Fruit fly (Drosophila melanogaster) whole organism, embryonic: ENCODE results near the gene CG10638.

ENCODE experiments used
- Ada2b ChIP-seq: fragments of 200-800 bp; sonication (Bioruptor generic); IDR thresholded peaks from 2 replicates; pipeline ENCODE4 v1.3.6; 2022; ENCODE audit warnings: missing biosample characterization, missing genetic modification characterization
- BEAF-32 ChIP-seq: fragments of 200-800 bp; sonication (Bioruptor generic); optimal IDR thresholded peaks from 3 replicates; lab custom pipeline; 2017; ENCODE audit warnings: missing biosample characterization, missing genetic modification characterization, mild to moderate bottlenecking, moderate library complexity, missing genetic modification reagents
- CG11560 ChIP-seq: fragments of 200-800 bp; sonication (Bioruptor generic); IDR thresholded peaks from 3 replicates; pipeline ENCODE4 v1.3.6; 2022; ENCODE audit warnings: missing biosample characterization, missing genetic modification characterization
- CG12155 ChIP-seq: fragments of 200-800 bp; sonication (Bioruptor generic); optimal IDR thresholded peaks from 3 replicates; lab custom pipeline; 2016; ENCODE audit warnings: missing biosample characterization, missing genetic modification characterization
- CG12236 ChIP-seq: fragments of 200-800 bp; sonication (Bioruptor generic); optimal IDR thresholded peaks from 2 replicates; lab custom pipeline; 2016; ENCODE audit warnings: missing biosample characterization, missing genetic modification characterization
- CG1233 ChIP-seq: fragments of 200-800 bp; sonication (Bioruptor generic); optimal IDR thresholded peaks from 4 replicates; lab custom pipeline; 2018; ENCODE audit warnings: missing biosample characterization, mild to moderate bottlenecking, missing genetic modification characterization
- CG12391 ChIP-seq: fragments of 200-800 bp; sonication (Bioruptor generic); optimal IDR thresholded peaks from 3 replicates; lab custom pipeline; 2018; ENCODE audit warnings: missing biosample characterization, mild to moderate bottlenecking, missing genetic modification characterization, moderate library complexity
- CG14710 ChIP-seq: fragments of 200-800 bp; sonication (Bioruptor generic); optimal IDR thresholded peaks from 3 replicates; lab custom pipeline; 2019; ENCODE audit warnings: missing biosample characterization, mild to moderate bottlenecking, missing genetic modification characterization, moderate library complexity
- CG15073 ChIP-seq: fragments of 200-800 bp; sonication (Bioruptor generic); optimal IDR thresholded peaks from 2 replicates; lab custom pipeline; 2016; ENCODE audit warnings: missing biosample characterization, missing genetic modification characterization
- CG16779 ChIP-seq: fragments of 200-800 bp; sonication (Bioruptor generic); IDR thresholded peaks from 2 replicates; pipeline ENCODE4 v1.3.6; 2022; ENCODE audit warnings: missing biosample characterization, missing genetic modification characterization
- CG16813 ChIP-seq: fragments of 200-800 bp; sonication (Bioruptor generic); IDR thresholded peaks from 3 replicates; pipeline ENCODE4 v1.3.6; 2022; ENCODE audit warnings: missing biosample characterization, missing genetic modification characterization; ENCODE audit not compliant: partially characterized antibody
- CG17612 ChIP-seq: fragments of 200-800 bp; sonication (Bioruptor generic); IDR thresholded peaks from 2 replicates; pipeline ENCODE4 v1.3.6; 2022; ENCODE audit warnings: missing biosample characterization, missing genetic modification characterization
- CG2889 ChIP-seq: fragments of 200-800 bp; sonication (Bioruptor generic); IDR thresholded peaks from 3 replicates; pipeline ENCODE4 v1.3.6; 2022; ENCODE audit warnings: missing biosample characterization, missing genetic modification characterization
- CG7271 ChIP-seq: fragments of 200-800 bp; sonication (Bioruptor generic); optimal IDR thresholded peaks from 2 replicates; lab custom pipeline; 2018; ENCODE audit warnings: missing biosample characterization, mild to moderate bottlenecking, missing genetic modification characterization, moderate library complexity
- CG8281 ChIP-seq: fragments of 200-800 bp; sonication (Bioruptor generic); optimal IDR thresholded peaks from 2 replicates; lab custom pipeline; 2018; ENCODE audit warnings: missing biosample characterization, mild to moderate bottlenecking, missing genetic modification characterization, moderate library complexity
- CG8765 ChIP-seq: fragments of 200-800 bp; sonication (Bioruptor generic); IDR thresholded peaks from 2 replicates; pipeline ENCODE4 v1.3.6; 2022; ENCODE audit warnings: missing biosample characterization, missing genetic modification characterization
- CG9797 ChIP-seq: fragments of 200-800 bp; sonication (Bioruptor generic); optimal IDR thresholded peaks from 3 replicates; lab custom pipeline; 2018; ENCODE audit warnings: missing biosample characterization, mild to moderate bottlenecking, missing genetic modification characterization
- CG9817 ChIP-seq: fragments of 200-800 bp; sonication (Bioruptor generic); optimal IDR thresholded peaks from 2 replicates; lab custom pipeline; 2018; ENCODE audit warnings: missing biosample characterization, mild to moderate bottlenecking, missing genetic modification characterization, moderate library complexity
- D19A ChIP-seq: fragments of 200-800 bp; optimal IDR thresholded peaks from 3 replicates; lab custom pipeline; 2019; ENCODE audit warnings: missing biosample characterization, mild to moderate bottlenecking, missing genetic modification characterization, moderate library complexity
- Dad ChIP-seq: fragments of 200-800 bp; sonication (Bioruptor generic); optimal IDR thresholded peaks from 3 replicates; lab custom pipeline; 2016; ENCODE audit warnings: missing biosample characterization, missing genetic modification characterization
- H15 ChIP-seq: fragments of 200-800 bp; sonication (Bioruptor generic); IDR thresholded peaks from 3 replicates; pipeline ENCODE4 v1.3.6; 2022; ENCODE audit warnings: missing biosample characterization, missing genetic modification characterization
- Kr ChIP-seq: fragments of 200-800 bp; sonication (Bioruptor generic); optimal IDR thresholded peaks from 2 replicates; lab custom pipeline; 2017; ENCODE audit warnings: missing biosample characterization, mild to moderate bottlenecking, missing genetic modification characterization
- NC2β ChIP-seq: fragments of 200-800 bp; sonication (Bioruptor generic); optimal IDR thresholded peaks from 2 replicates; lab custom pipeline; 2016; ENCODE audit warnings: missing biosample characterization, missing genetic modification characterization
- NK7.1 ChIP-seq: fragments of 200-800 bp; sonication (Bioruptor generic); optimal IDR thresholded peaks from 3 replicates; lab custom pipeline; 2016; ENCODE audit warnings: missing biosample characterization, missing genetic modification characterization
- Pdp1 ChIP-seq, 2 experiments: fragments of 200-800 bp; sonication (Bioruptor generic); optimal IDR thresholded peaks; 3 replicates each; lab custom pipeline; 2016; ENCODE audit warnings: missing biosample characterization in 2 of 2, missing genetic modification characterization in 2 of 2, mild to moderate bottlenecking in 1 of 2, moderate library complexity in 1 of 2
- Rfx ChIP-seq: fragments of 200-800 bp; sonication (Bioruptor generic); IDR thresholded peaks from 2 replicates; pipeline ENCODE4 v1.3.6; 2022; ENCODE audit warnings: missing biosample characterization, missing genetic modification characterization
- Rx ChIP-seq: fragments of 200-800 bp; sonication (Bioruptor generic); IDR thresholded peaks from 2 replicates; pipeline ENCODE4 v1.3.6; 2022; ENCODE audit warnings: missing biosample characterization, missing genetic modification characterization
- Scr ChIP-seq: fragments of 200-800 bp; sonication (Bioruptor generic); IDR thresholded peaks from 2 replicates; pipeline ENCODE4 v1.3.6; 2022; ENCODE audit warnings: missing biosample characterization, missing genetic modification characterization; ENCODE audit not compliant: partially characterized antibody
- Sox102F ChIP-seq: fragments of 200-800 bp; sonication (Bioruptor generic); optimal IDR thresholded peaks from 2 replicates; lab custom pipeline; 2018; ENCODE audit warnings: missing biosample characterization, mild to moderate bottlenecking, missing genetic modification characterization, moderate library complexity
- Taf1 ChIP-seq: fragments of 200-800 bp; sonication (Bioruptor generic); IDR thresholded peaks from 2 replicates; pipeline ENCODE4 v1.3.6; 2022; ENCODE audit warnings: missing biosample characterization, missing genetic modification characterization
- Vsx1 ChIP-seq: fragments of 200-800 bp; sonication (Bioruptor generic); optimal IDR thresholded peaks from 2 replicates; lab custom pipeline; 2017; ENCODE audit warnings: missing biosample characterization, mild to moderate bottlenecking, missing genetic modification characterization, missing genetic modification reagents
- Xrp1 ChIP-seq: fragments of 200-800 bp; sonication (Bioruptor generic); IDR thresholded peaks from 2 replicates; pipeline ENCODE4 v1.3.6; 2022; ENCODE audit warnings: missing biosample characterization, missing genetic modification characterization
- amos ChIP-seq: fragments of 200-800 bp; sonication (Bioruptor generic); IDR thresholded peaks from 2 replicates; pipeline ENCODE4 v1.3.6; 2022; ENCODE audit warnings: missing biosample characterization, missing genetic modification characterization; ENCODE audit not compliant: partially characterized antibody
- ap ChIP-seq: fragments of 200-800 bp; sonication (Bioruptor generic); IDR thresholded peaks from 2 replicates; pipeline ENCODE4 v1.3.6; 2022; ENCODE audit warnings: missing biosample characterization, missing genetic modification characterization
- chn ChIP-seq: fragments of 200-800 bp; sonication (Bioruptor generic); optimal IDR thresholded peaks from 2 replicates; lab custom pipeline; 2016; ENCODE audit warnings: missing biosample characterization, missing genetic modification characterization
- crp ChIP-seq, 2 experiments: fragments of 200-800 bp; sonication (Bioruptor generic); optimal IDR thresholded peaks; 2 replicates in 1 of 2; 3 replicates in 1 of 2; lab custom pipeline; 2017; ENCODE audit warnings: missing biosample characterization in 2 of 2, missing genetic modification characterization in 2 of 2, mild to moderate bottlenecking in 1 of 2, moderate library complexity in 1 of 2
- dmrt11E ChIP-seq: fragments of 200-800 bp; sonication (Bioruptor generic); optimal IDR thresholded peaks from 3 replicates; lab custom pipeline; 2018; ENCODE audit warnings: missing biosample characterization, mild to moderate bottlenecking, missing genetic modification characterization, moderate library complexity
- fd96Cb ChIP-seq: fragments of 200-800 bp; sonication (Bioruptor generic); optimal IDR thresholded peaks from 2 replicates; lab custom pipeline; 2018; ENCODE audit warnings: missing biosample characterization, mild to moderate bottlenecking, missing genetic modification characterization, moderate library complexity
- hb ChIP-seq: fragments of 200-800 bp; sonication (Bioruptor generic); IDR thresholded peaks from 3 replicates; pipeline ENCODE4 v1.3.6; 2022; ENCODE audit warnings: missing biosample characterization, missing genetic modification characterization; ENCODE audit not compliant: partially characterized antibody
- ken ChIP-seq: fragments of 200-800 bp; sonication (Bioruptor generic); IDR thresholded peaks from 3 replicates; pipeline ENCODE4 v1.3.6; 2022; ENCODE audit warnings: missing biosample characterization, missing genetic modification characterization
- nom ChIP-seq: fragments of 200-800 bp; sonication (Bioruptor generic); optimal IDR thresholded peaks from 2 replicates; lab custom pipeline; 2017; ENCODE audit warnings: missing biosample characterization, missing genetic modification characterization, mild to moderate bottlenecking, moderate library complexity, missing genetic modification reagents
- pan ChIP-seq, 4 experiments: fragments of >200 bp in 3 of 4; fragments of 200-800 bp in 1 of 4; sonication (Bioruptor generic) in 1 of 4; optimal IDR thresholded peaks in 3 of 4; IDR thresholded peaks in 1 of 4; 2 replicates each; pipeline versions ENCODE4 v1.3.6 to Lab custom; 2017 to 2022; ENCODE audit warnings: missing biosample characterization in 2 of 4, missing genetic modification characterization in 2 of 4, mixed read lengths in 1 of 4
- pzg ChIP-seq: fragments of 200-800 bp; sonication (Bioruptor generic); optimal IDR thresholded peaks from 3 replicates; lab custom pipeline; 2018; ENCODE audit warnings: missing biosample characterization, mild to moderate bottlenecking, missing genetic modification characterization, moderate library complexity
- repo ChIP-seq: fragments of 200-800 bp; sonication (Bioruptor generic); optimal IDR thresholded peaks from 2 replicates; lab custom pipeline; 2016; ENCODE audit warnings: missing biosample characterization, missing genetic modification characterization
- rib ChIP-seq: fragments of 200-800 bp; sonication (Bioruptor generic); IDR thresholded peaks from 2 replicates; pipeline ENCODE4 v1.3.6; 2022; ENCODE audit warnings: missing biosample characterization, missing genetic modification characterization
- schlank ChIP-seq: fragments of 200-800 bp; sonication (Bioruptor generic); optimal IDR thresholded peaks from 2 replicates; lab custom pipeline; 2018; ENCODE audit warnings: missing biosample characterization, mild to moderate bottlenecking, missing genetic modification characterization
- trh ChIP-seq: fragments of 200-800 bp; sonication (Bioruptor generic); optimal IDR thresholded peaks from 2 replicates; lab custom pipeline; 2016; ENCODE audit warnings: missing biosample characterization, missing genetic modification characterization
- z ChIP-seq: fragments of 200-800 bp; sonication (Bioruptor generic); IDR thresholded peaks from 3 replicates; pipeline ENCODE4 v1.3.6; 2022; ENCODE audit warnings: missing biosample characterization, missing genetic modification characterization

The CG10638 gene

dm6 chr3L:12533392-12534070, 32.4 kb upstream of the CG10638 start, which contains the start of the genes Tsf2 and CG34242 (continued):
- TF ChIP-seq amos (GFP tag; lab: Robert Waterston, UW): no peak
- no peak for TF ChIP-seq BEAF-32 (GFP tag; lab: Kevin White, UChicago)
- no peak for TF ChIP-seq Sox102F
- TF ChIP-seq Dad: no peak
- no peak for TF ChIP-seq CG12236 (GFP tag; lab: Kevin White, UChicago)
- peak; percentile 81; the same call in 2 of the 3 replicates for TF ChIP-seq H15 (GFP tag; lab: Robert Waterston, UW)
- peak; percentile 92 for TF ChIP-seq fd96Cb (tag; lab: Kevin White, UChicago)
- TF ChIP-seq Scr: no peak; the same call in 1 of the 2 replicates
- TF ChIP-seq CG14710 (tag; lab: Kevin White, UChicago): peak; percentile 91
- peak; percentile 76 for TF ChIP-seq CG7271
- peak; percentile 58 for TF ChIP-seq CG9817
- TF ChIP-seq CG8281 (tag; lab: Kevin White, UChicago): no peak
- TF ChIP-seq nom (GFP tag; lab: Kevin White, UChicago): peak; percentile 58
- TF ChIP-seq CG8765: peak; percentile 87
- TF ChIP-seq Pdp1 (GFP tag; optimal IDR thresholded peaks at IDR 0.05; lab: Kevin White, UChicago): peak in 1 of 2 experiments; percentile 26
- TF ChIP-seq CG12391 (tag; lab: Kevin White, UChicago): peak; percentile 53
- peak; percentile 87 for TF ChIP-seq Taf1
- TF ChIP-seq Ada2b (GFP tag; lab: Robert Waterston, UW): peak; percentile 95
- TF ChIP-seq chn: no peak
- no peak for TF ChIP-seq CG1233 (GFP tag; lab: Kevin White, UChicago)
- TF ChIP-seq CG17612 (GFP tag; lab: Robert Waterston, UW): peak; percentile 55
- TF ChIP-seq schlank: no peak
- TF ChIP-seq ap (GFP tag; lab: Robert Waterston, UW): peak; percentile 94
- no peak for TF ChIP-seq NK7.1 (GFP tag; lab: Kevin White, UChicago)
- peak; percentile 71 for TF ChIP-seq Rx (GFP tag; lab: Robert Waterston, UW)
- no peak for TF ChIP-seq Vsx1 (GFP tag; lab: Kevin White, UChicago)
- TF ChIP-seq Kr (GFP tag; lab: Kevin White, UChicago): no peak
- TF ChIP-seq CG11560 (tag; lab: Robert Waterston, UW): peak; percentile 87
- TF ChIP-seq ken: peak; percentile 77; the same call in 2 of the 3 replicates
- no peak for TF ChIP-seq z (GFP tag; lab: Robert Waterston, UW)
- no peak for TF ChIP-seq repo
- peak; percentile 1 for TF ChIP-seq CG12155 (GFP tag; lab: Kevin White, UChicago)
- TF ChIP-seq crp (GFP tag; optimal IDR thresholded peaks at IDR 0.05; lab: Kevin White, UChicago): peak in 1 of 2 experiments; percentile 70
- TF ChIP-seq pzg (GFP tag; lab: Kevin White, UChicago): peak; percentile 57
- TF ChIP-seq CG9797 (GFP tag; lab: Kevin White, UChicago): peak; percentile 81
- TF ChIP-seq D19A: peak; percentile 82
- peak; percentile 72 for TF ChIP-seq rib (GFP tag; lab: Robert Waterston, UW)
- no peak for TF ChIP-seq CG16813 (GFP tag; lab: Robert Waterston, UW)
- TF ChIP-seq NC2β (GFP tag; lab: Kevin White, UChicago): no peak
- no peak for TF ChIP-seq CG15073 (GFP tag; lab: Kevin White, UChicago)
- TF ChIP-seq trh (GFP tag; lab: Kevin White, UChicago): no peak
- no peak for TF ChIP-seq hb (GFP tag; lab: Robert Waterston, UW)
- no peak for TF ChIP-seq dmrt11E (tag; lab: Kevin White, UChicago)
- TF ChIP-seq CG2889 (GFP tag; lab: Robert Waterston, UW): no peak
- TF ChIP-seq Xrp1 (GFP tag; lab: Robert Waterston, UW): peak; percentile 97
- peak; percentile 96 for TF ChIP-seq Rfx (GFP tag; lab: Robert Waterston, UW)
- no peak for TF ChIP-seq pan (optimal IDR thresholded peaks at IDR 0.05; lab: Kevin White, UChicago)
- TF ChIP-seq pan (GFP tag; optimal IDR thresholded peaks at IDR 0.05 in 1 of 2, IDR thresholded peaks at IDR 0.05 in 1 of 2): peak in 1 of 2 experiments; percentile 96
- no peak for TF ChIP-seq CG16779 (GFP tag; lab: Robert Waterston, UW)
